Worm (Caenorhabditis elegans): Measurements from ENCODE around the gene nhr-34.

nhr-34 gene

ce11 chrIV:9676535-9676934, 1.1 kb upstream of the nhr-34 start:
- peak; percentile 38 for TF ChIP-seq nhr-90 (tag; optimal IDR thresholded peaks at IDR 0.05; ENCODE audit: poor library complexity)
- no peak for TF ChIP-seq xbp-1 (tag; optimal IDR thresholded peaks at IDR 0.05)
- TF ChIP-seq nhr-237 (tag; optimal IDR thresholded peaks at IDR 0.05) = no peak
- TF ChIP-seq lin-14 (GFP tag; optimal IDR thresholded peaks at IDR 0.05) = peak; percentile 24
- peak; percentile 0 for TF ChIP-seq snu-23 (GFP tag; optimal IDR thresholded peaks at IDR 0.05)
- no peak for TF ChIP-seq nhr-76 (tag; optimal IDR thresholded peaks at IDR 0.05)
- TF ChIP-seq mef-2 (tag; optimal IDR thresholded peaks at IDR 0.05) = no peak
- peak; percentile 43 for TF ChIP-seq nhr-71 (tag; optimal IDR thresholded peaks at IDR 0.05)
- no peak for TF ChIP-seq lir-3 (tag; optimal IDR thresholded peaks at IDR 0.05; ENCODE audit: poor library complexity)
- no peak for TF ChIP-seq dsc-1 (tag; optimal IDR thresholded peaks at IDR 0.05)
- TF ChIP-seq lin-35 (GFP tag; optimal IDR thresholded peaks at IDR 0.05) = peak in 1 of 2 experiments; percentile 58
- peak; percentile 7; the same call in 1 of the 2 replicates for TF ChIP-seq ceh-88 (GFP tag; IDR thresholded peaks at IDR 0.05)
- TF ChIP-seq efl-1 (optimal IDR thresholded peaks at IDR 0.05) = no peak
- peak in 1 of 2 experiments; percentile 33 for TF ChIP-seq efl-1 (GFP tag; optimal IDR thresholded peaks at IDR 0.05 in 1 of 2)
- TF ChIP-seq nhr-20 (tag; optimal IDR thresholded peaks at IDR 0.05) = peak; percentile 63
- TF ChIP-seq elt-2 (tag; optimal IDR thresholded peaks at IDR 0.05) = peak; percentile 76
- TF ChIP-seq nhr-85 (tag) = peak; percentile 63
- TF ChIP-seq mdl-1 (tag; optimal IDR thresholded peaks at IDR 0.05) = peak in 1 of 2 experiments; percentile 33

- TF ChIP-seq efl-1 (optimal IDR thresholded peaks at IDR 0.05) (no peak), efl-1 (GFP tag; optimal IDR thresholded peaks at IDR 0.05 in 1 of 2) (no peak), fkh-8 (tag; optimal IDR thresholded peaks at IDR 0.05) (peak; percentile 86), egl-13 (tag; optimal IDR thresholded peaks at IDR 0.05) (peak; percentile 38), sox-4 (tag; optimal IDR thresholded peaks at IDR 0.05) (peak; percentile 34), fkh-10 (GFP tag; optimal IDR thresholded peaks at IDR 0.05) (peak; percentile 57), dsc-1 (tag; optimal IDR thresholded peaks at IDR 0.05) (peak; percentile 65), mep-1 (tag; optimal IDR thresholded peaks at IDR 0.05) (no peak), nhr-71 (tag; optimal IDR thresholded peaks at IDR 0.05) (peak; percentile 60), snu-23 (GFP tag; optimal IDR thresholded peaks at IDR 0.05) (no peak), nhr-20 (tag; optimal IDR thresholded peaks at IDR 0.05) (peak; percentile 87), tlp-1 (tag; optimal IDR thresholded peaks at IDR 0.05) (no peak), nhr-90 (tag; optimal IDR thresholded peaks at IDR 0.05; ENCODE audit: poor library complexity) (no peak), nhr-47 (tag; optimal IDR thresholded peaks at IDR 0.05) (peak; percentile 42), lin-14 (GFP tag; optimal IDR thresholded peaks at IDR 0.05) (peak; percentile 53), nhr-85 (tag) (peak; percentile 82)
Observed at ce11 chrIV:9673683-9674336, 1.7 kb downstream of the nhr-34 start.

ce11 chrIV:9673206-9673605, 2.3 kb downstream of the nhr-34 start:
- no peak for TF ChIP-seq sup-37 (GFP tag; optimal IDR thresholded peaks at IDR 0.05)
- TF ChIP-seq nhr-85 (tag) = peak; percentile 59
- no peak for TF ChIP-seq hlh-4 (tag; optimal IDR thresholded peaks at IDR 0.05)
- peak; percentile 30 for TF ChIP-seq blmp-1 (tag; optimal IDR thresholded peaks at IDR 0.05)

ce11 chrIV:9672434-9672833, 3.0 kb downstream of the nhr-34 start:
- TF ChIP-seq zip-4 (GFP tag; optimal IDR thresholded peaks at IDR 0.05) = no peak
- no peak for TF ChIP-seq lin-15B (tag; optimal IDR thresholded peaks at IDR 0.05)
- no peak for TF ChIP-seq pqm-1 (tag; optimal IDR thresholded peaks at IDR 0.05)
- no peak for TF ChIP-seq nhr-28 (tag; optimal IDR thresholded peaks at IDR 0.05)
- peak; percentile 95 for TF ChIP-seq nhr-20 (tag; optimal IDR thresholded peaks at IDR 0.05)
- no peak for TF ChIP-seq unc-98 (GFP tag; IDR thresholded peaks at IDR 0.05)
- no peak for TF ChIP-seq aha-1 (tag; optimal IDR thresholded peaks at IDR 0.05)
- no peak for TF ChIP-seq sptf-1 (tag; optimal IDR thresholded peaks at IDR 0.05)
- TF ChIP-seq egl-27 (tag; optimal IDR thresholded peaks at IDR 0.05) = no peak
- TF ChIP-seq C16A3.4 (tag; optimal IDR thresholded peaks at IDR 0.05) = peak; percentile 22
- peak; percentile 32 for TF ChIP-seq efl-3 (GFP tag; optimal IDR thresholded peaks at IDR 0.05)
- peak; percentile 80 for TF ChIP-seq snu-23 (GFP tag; optimal IDR thresholded peaks at IDR 0.05)
- no peak for TF ChIP-seq Y116A8C.19 (tag; optimal IDR thresholded peaks at IDR 0.05; ENCODE audit: borderline replicate concordance)
- no peak for TF ChIP-seq irx-1 (tag; optimal IDR thresholded peaks at IDR 0.05)
- TF ChIP-seq ceh-88 (GFP tag; IDR thresholded peaks at IDR 0.05) = no peak
- peak; percentile 43 for TF ChIP-seq mep-1 (tag; optimal IDR thresholded peaks at IDR 0.05)
- no peak for TF ChIP-seq ces-1 (GFP tag; optimal IDR thresholded peaks at IDR 0.05)
- no peak for TF ChIP-seq ceh-82 (tag; optimal IDR thresholded peaks at IDR 0.05)
- TF ChIP-seq ceh-8 (GFP tag; optimal IDR thresholded peaks at IDR 0.05) = no peak
- TF ChIP-seq elt-2 (tag; optimal IDR thresholded peaks at IDR 0.05) = no peak
- TF ChIP-seq nhr-19 (GFP tag; conservative IDR thresholded peaks at IDR 0.05) = peak; percentile 21; the same call in 1 of the 2 replicates
- TF ChIP-seq mdl-1 (tag; optimal IDR thresholded peaks at IDR 0.05) = peak in 1 of 2 experiments; percentile 41
- TF ChIP-seq fkh-8 (tag; optimal IDR thresholded peaks at IDR 0.05) = no peak
- TF ChIP-seq lin-39 (tag; optimal IDR thresholded peaks at IDR 0.05) = no peak
